Worm (Caenorhabditis elegans) whole organism, young adult: Measurements from ENCODE around the gene scd-1.

ENCODE experiments used
- B0261.1 ChIP-seq: sonication (generic microtip); optimal IDR thresholded peaks from 2 replicates; lab custom pipeline; 2016; ENCODE audit warnings: mild to moderate bottlenecking, missing genetic modification characterization, moderate library complexity, missing compliant biosample characterization
- F23B12.7 ChIP-seq: sonication (generic microtip); optimal IDR thresholded peaks from 2 replicates; lab custom pipeline; 2017; ENCODE audit warnings: missing genetic modification characterization, mild to moderate bottlenecking, missing compliant biosample characterization, antibody characterized with exemption, moderate library complexity; ENCODE audit not compliant: insufficient read depth
- F37B4.10 ChIP-seq: fragments of 200-800 bp; sonication (Bioruptor generic); IDR thresholded peaks from 2 replicates; pipeline ENCODE4 v1.3.6; 2022; ENCODE audit warnings: missing genetic modification characterization, missing compliant biosample characterization
- F52B5.7 ChIP-seq: sonication (generic microtip); optimal IDR thresholded peaks from 2 replicates; lab custom pipeline; 2016; ENCODE audit warnings: mild to moderate bottlenecking, missing genetic modification characterization, missing compliant biosample characterization
- F57C9.4 ChIP-seq: sonication (generic microtip); optimal IDR thresholded peaks from 2 replicates; lab custom pipeline; 2017; ENCODE audit warnings: mild to moderate bottlenecking, missing genetic modification characterization, missing compliant biosample characterization
- K12H6.12 ChIP-seq: fragments of 200-800 bp; sonication (Bioruptor generic); optimal IDR thresholded peaks from 2 replicates; lab custom pipeline; 2018; ENCODE audit warnings: mild to moderate bottlenecking, missing genetic modification characterization, missing compliant biosample characterization
- T07F8.4 ChIP-seq: sonication (generic microtip); optimal IDR thresholded peaks from 2 replicates; lab custom pipeline; 2016; ENCODE audit warnings: mild to moderate bottlenecking, missing genetic modification characterization, moderate library complexity, missing compliant biosample characterization
- aptf-3 ChIP-seq: fragments of 200-800 bp; sonication (Bioruptor generic); IDR thresholded peaks from 2 replicates; pipeline ENCODE4 v1.3.6; 2022; ENCODE audit warnings: missing genetic modification characterization, missing compliant biosample characterization
- attf-5 ChIP-seq: fragments of 200-800 bp; sonication (Bioruptor generic); optimal IDR thresholded peaks from 2 replicates; lab custom pipeline; 2018; ENCODE audit warnings: mild to moderate bottlenecking, missing genetic modification characterization, missing compliant biosample characterization
- bed-1 ChIP-seq: fragments of 200-800 bp; sonication (Bioruptor generic); IDR thresholded peaks from 2 replicates; pipeline ENCODE4 v1.3.6; 2022; ENCODE audit warnings: missing genetic modification reagents, missing genetic modification characterization, missing compliant biosample characterization
- bed-2 ChIP-seq: fragments of 200-800 bp; sonication (Bioruptor generic); IDR thresholded peaks from 2 replicates; pipeline ENCODE4 v1.3.6; 2022; ENCODE audit warnings: missing genetic modification reagents, missing genetic modification characterization, missing compliant biosample characterization
- ceh-100 ChIP-seq: fragments of 200-800 bp; sonication (Bioruptor generic); IDR thresholded peaks from 2 replicates; pipeline ENCODE4 v1.3.6; 2022; ENCODE audit warnings: missing genetic modification reagents, missing genetic modification characterization, missing compliant biosample characterization
- ceh-40 ChIP-seq: fragments of 200-800 bp; sonication (Bioruptor generic); IDR thresholded peaks from 2 replicates; pipeline ENCODE4 v1.3.6; 2022; ENCODE audit warnings: missing genetic modification characterization, missing compliant biosample characterization
- ceh-79 ChIP-seq: sonication (generic microtip); optimal IDR thresholded peaks from 2 replicates; lab custom pipeline; 2017; ENCODE audit warnings: mild to moderate bottlenecking, missing genetic modification characterization, missing compliant biosample characterization
- egrh-3 ChIP-seq: fragments of 200-800 bp; sonication (Bioruptor generic); IDR thresholded peaks from 2 replicates; pipeline ENCODE4 v1.3.6; 2022; ENCODE audit warnings: missing genetic modification reagents, missing genetic modification characterization, missing compliant biosample characterization
- gei-17 ChIP-seq: fragments of 200-800 bp; sonication (Bioruptor generic); optimal IDR thresholded peaks from 2 replicates; lab custom pipeline; 2018; ENCODE audit warnings: mild to moderate bottlenecking, missing genetic modification characterization, missing compliant biosample characterization
- him-1 ChIP-seq: sonication (generic microtip); optimal IDR thresholded peaks from 2 replicates; lab custom pipeline; 2016; ENCODE audit warnings: missing genotype, missing genetic modification reagents, missing genetic modification characterization, missing compliant biosample characterization
- hlh-26 ChIP-seq: fragments of 200-800 bp; sonication (Bioruptor generic); conservative IDR thresholded peaks from 2 replicates; pipeline ENCODE4 v1.3.6; 2022; ENCODE audit warnings: missing genetic modification reagents, missing genetic modification characterization, missing compliant biosample characterization
- let-607 ChIP-seq, 2 experiments: fragments of 200-800 bp in 1 of 2; sonication (Bioruptor generic) in 1 of 2; sonication (generic microtip) in 1 of 2; optimal IDR thresholded peaks; 2 replicates each; lab custom pipeline; 2016 to 2018; ENCODE audit warnings: mild to moderate bottlenecking in 2 of 2, missing compliant biosample characterization in 2 of 2, missing genetic modification characterization in 2 of 2, moderate library complexity in 2 of 2, missing genotype in 1 of 2
- lin-40 ChIP-seq: sonication (generic microtip); optimal IDR thresholded peaks from 2 replicates; lab custom pipeline; 2016; ENCODE audit warnings: missing genetic modification characterization, mild to moderate bottlenecking, missing compliant biosample characterization, missing genotype, missing genetic modification reagents
- lin-54 ChIP-seq: fragments of 200-800 bp; sonication (Bioruptor generic); optimal IDR thresholded peaks from 2 replicates; lab custom pipeline; 2018; ENCODE audit warnings: mild to moderate bottlenecking, missing genetic modification characterization, missing compliant biosample characterization
- lsl-1 ChIP-seq: fragments of 200-800 bp; sonication (Bioruptor generic); optimal IDR thresholded peaks from 2 replicates; lab custom pipeline; 2018; ENCODE audit warnings: mild to moderate bottlenecking, missing genetic modification characterization, moderate library complexity, missing compliant biosample characterization
- madf-8 ChIP-seq: fragments of 200-800 bp; sonication (Bioruptor generic); conservative IDR thresholded peaks from 2 replicates; pipeline ENCODE4 v1.3.6; 2022; ENCODE audit warnings: missing genetic modification reagents, missing genetic modification characterization, missing compliant biosample characterization
- mel-28 ChIP-seq: sonication (generic microtip); optimal IDR thresholded peaks from 2 replicates; lab custom pipeline; 2016; ENCODE audit warnings: borderline replicate concordance, mild to moderate bottlenecking, missing genetic modification characterization, missing compliant biosample characterization
- nfya-1 ChIP-seq: sonication (generic microtip); optimal IDR thresholded peaks from 2 replicates; lab custom pipeline; 2017; ENCODE audit warnings: antibody characterized with exemption, missing compliant biosample characterization, missing genetic modification characterization, borderline replicate concordance; ENCODE audit not compliant: insufficient read depth
- nhr-27 ChIP-seq: fragments of 200-800 bp; sonication (Bioruptor generic); optimal IDR thresholded peaks from 2 replicates; lab custom pipeline; 2018; ENCODE audit warnings: mild to moderate bottlenecking, missing genetic modification characterization, moderate library complexity, missing compliant biosample characterization
- nhr-80 ChIP-seq: sonication (generic microtip); optimal IDR thresholded peaks from 2 replicates; lab custom pipeline; 2016; ENCODE audit warnings: missing genetic modification characterization, missing compliant biosample characterization
- pbrm-1 ChIP-seq: fragments of 200-800 bp; sonication (Bioruptor generic); IDR thresholded peaks from 2 replicates; pipeline ENCODE4 v1.3.6; 2022; ENCODE audit warnings: missing genetic modification reagents, missing genetic modification characterization, missing compliant biosample characterization
- pha-4 ChIP-seq: fragments of 150-350 bp; sonication (generic microtip); optimal IDR thresholded peaks from 2 replicates; lab custom pipeline; 2014; ENCODE audit warnings: missing biosample characterization, missing genetic modification reagents, missing genetic modification characterization
- rec-8 ChIP-seq, 2 experiments: sonication (generic microtip); optimal IDR thresholded peaks; 2 replicates each; lab custom pipeline; 2016; ENCODE audit warnings: mild to moderate bottlenecking in 2 of 2, missing genetic modification characterization in 2 of 2, missing genetic modification reagents in 2 of 2, missing genotype in 2 of 2, missing biosample characterization in 1 of 2, missing compliant biosample characterization in 1 of 2, moderate library complexity in 1 of 2
- repo-1 ChIP-seq: sonication (generic microtip); optimal IDR thresholded peaks from 2 replicates; lab custom pipeline; 2017; ENCODE audit warnings: mild to moderate bottlenecking, missing genetic modification characterization, missing compliant biosample characterization
- rpc-1 ChIP-seq, 2 experiments: fragments of 150-350 bp in 1 of 2; sonication (generic microtip) in 1 of 2; optimal IDR thresholded peaks; 2 replicates each; lab custom pipeline; 2014 to 2018; ENCODE audit warnings: missing biosample characterization in 1 of 2, missing genetic modification characterization in 1 of 2, missing genetic modification reagents in 1 of 2, missing genotype in 1 of 2
- sea-2 ChIP-seq: fragments of 200-800 bp; sonication (Bioruptor generic); IDR thresholded peaks from 2 replicates; pipeline ENCODE4 v1.3.6; 2022; ENCODE audit warnings: missing genetic modification characterization, missing compliant biosample characterization
- snpc-1.3 ChIP-seq: sonication (generic microtip); optimal IDR thresholded peaks from 2 replicates; lab custom pipeline; 2017; ENCODE audit warnings: missing genetic modification characterization, mild to moderate bottlenecking, missing compliant biosample characterization, antibody characterized with exemption, moderate library complexity, missing genotype, missing genetic modification reagents; ENCODE audit not compliant: insufficient read depth
- snpc-3.4 ChIP-seq: sonication (generic microtip); optimal IDR thresholded peaks from 2 replicates; lab custom pipeline; 2017; ENCODE audit warnings: missing genetic modification characterization, mild to moderate bottlenecking, missing compliant biosample characterization, antibody characterized with exemption, moderate library complexity, missing genotype, missing genetic modification reagents
- sptf-2 ChIP-seq: fragments of 200-800 bp; sonication (Bioruptor generic); optimal IDR thresholded peaks from 2 replicates; lab custom pipeline; 2018; ENCODE audit warnings: mild to moderate bottlenecking, missing genetic modification characterization, missing compliant biosample characterization
- unc-130 ChIP-seq: sonication (generic microtip); optimal IDR thresholded peaks from 2 replicates; lab custom pipeline; 2016; ENCODE audit warnings: missing genetic modification reagents, missing genetic modification characterization, missing compliant biosample characterization
- zfh-2 ChIP-seq: fragments of 200-800 bp; sonication (Bioruptor generic); conservative IDR thresholded peaks from 2 replicates; pipeline ENCODE4 v1.3.6; 2022; ENCODE audit warnings: missing genetic modification reagents, missing genetic modification characterization, missing compliant biosample characterization
- ztf-18 ChIP-seq: sonication (generic microtip); optimal IDR thresholded peaks from 2 replicates; lab custom pipeline; 2016; ENCODE audit warnings: missing genotype, mild to moderate bottlenecking, missing genetic modification characterization, missing compliant biosample characterization
- ztf-22 ChIP-seq: fragments of 200-800 bp; sonication (Bioruptor generic); optimal IDR thresholded peaks from 2 replicates; lab custom pipeline; 2018; ENCODE audit warnings: mild to moderate bottlenecking, missing genetic modification characterization, moderate library complexity, missing compliant biosample characterization
- ztf-3 ChIP-seq: fragments of 200-800 bp; sonication (Bioruptor generic); optimal IDR thresholded peaks from 2 replicates; lab custom pipeline; 2018; ENCODE audit warnings: mild to moderate bottlenecking, missing genetic modification characterization, missing compliant biosample characterization
- ztf-6 ChIP-seq: fragments of 200-800 bp; sonication (Bioruptor generic); IDR thresholded peaks from 2 replicates; pipeline ENCODE4 v1.3.6; 2022; ENCODE audit warnings: missing genetic modification reagents, missing genetic modification characterization, missing compliant biosample characterization

Gene scd-1

ce11 chrX:12563589-12563988 lies 38.0 kb upstream of the scd-1 start (continued):
- TF ChIP-seq F23B12.7 (tag; lab: Kevin White, UChicago) (peak; percentile 75), K12H6.12 (tag; lab: Kevin White, UChicago) (peak; percentile 70), let-607 (tag; optimal IDR thresholded peaks at IDR 0.05; lab: Kevin White, UChicago) (peak; percentile 27 to 47), rpc-1 (optimal IDR thresholded peaks at IDR 0.05; lab: Kevin White, UChicago) (peak; percentile 98), rpc-1 (tag; optimal IDR thresholded peaks at IDR 0.05; lab: Kevin White, UChicago) (peak; percentile 98), pbrm-1 (peak; percentile 95), nhr-27 (tag; lab: Kevin White, UChicago) (peak; percentile 60), hlh-26 (GFP tag; lab: Robert Waterston, UW) (no peak), aptf-3 (GFP tag; lab: Robert Waterston, UW) (no peak; the same call in 1 of the 2 replicates), T07F8.4 (tag; lab: Kevin White, UChicago) (peak; percentile 79), ceh-100 (GFP tag; lab: Robert Waterston, UW) (peak; percentile 50; the same call in 1 of the 2 replicates), ztf-6 (GFP tag; lab: Robert Waterston, UW) (peak; percentile 81), gei-17 (GFP tag; lab: Kevin White, UChicago) (peak; percentile 76), mel-28 (peak; percentile 50), sptf-2 (peak; percentile 92), snpc-1.3 (tag; lab: Kevin White, UChicago) (peak; percentile 91), nfya-1 (tag; lab: Kevin White, UChicago) (no peak), repo-1 (peak; percentile 79), B0261.1 (tag; lab: Kevin White, UChicago) (peak; percentile 98), zfh-2 (GFP tag; lab: Robert Waterston, UW) (no peak), him-1 (tag; lab: Kevin White, UChicago) (peak; percentile 96), F37B4.10 (peak; percentile 93; the same call in 1 of the 2 replicates), ceh-79 (tag; lab: Kevin White, UChicago) (peak; percentile 45), sea-2 (peak; percentile 65; the same call in 1 of the 2 replicates), rec-8 (tag; optimal IDR thresholded peaks at IDR 0.05; lab: Kevin White, UChicago) (peak; percentile 85 to 89), ztf-3 (GFP tag; lab: Kevin White, UChicago) (peak; percentile 53), F52B5.7 (tag; lab: Kevin White, UChicago) (no peak), ceh-40 (GFP tag; lab: Robert Waterston, UW) (peak; percentile 93), lin-40 (tag; lab: Kevin White, UChicago) (no peak), unc-130 (GFP tag; lab: Kevin White, UChicago) (peak; percentile 51), nhr-80 (peak; percentile 36), lsl-1 (no peak), pha-4 (tag; lab: Kevin White, UChicago) (no peak), bed-1 (GFP tag; lab: Robert Waterston, UW) (0 out of 2 replicates have a peak, but pooled peaks have one; percentile 86), F57C9.4 (tag; lab: Kevin White, UChicago) (no peak), bed-2 (GFP tag; lab: Robert Waterston, UW) (peak; percentile 51; the same call in 1 of the 2 replicates), madf-8 (GFP tag; lab: Robert Waterston, UW) (no peak), snpc-3.4 (tag; lab: Kevin White, UChicago) (peak; percentile 85), egrh-3 (GFP tag; lab: Robert Waterston, UW) (no peak; the same call in none of the 2 replicates), attf-5 (GFP tag; lab: Kevin White, UChicago) (peak; percentile 67), ztf-22 (GFP tag; lab: Kevin White, UChicago) (no peak), lin-54 (GFP tag; lab: Kevin White, UChicago) (no peak), ztf-18 (peak; percentile 72)
